Worm (Caenorhabditis elegans) whole organism, L4 larva: Measurements from ENCODE around the gene nspg-10.
A peak's percentile ranks its signal among the peaks of the same experiment; 100 is the strongest.

Experiments
- F26F4.8 ChIP-seq: fragments of 200-800 bp; sonication (Bioruptor generic); conservative IDR thresholded peaks from 2 replicates; pipeline ENCODE4 v1.3.6; 2022; ENCODE audit warnings: missing genetic modification characterization, missing compliant biosample characterization
- F44E2.7 ChIP-seq: fragments of 200-800 bp; sonication (Bioruptor generic); IDR thresholded peaks from 2 replicates; pipeline ENCODE4 v2.1.2; 2022; ENCODE audit warnings: missing genetic modification characterization, missing compliant biosample characterization
- F49E8.2 ChIP-seq: sonication (generic microtip); optimal IDR thresholded peaks from 2 replicates; lab custom pipeline; 2016; ENCODE audit warnings: missing compliant biosample characterization, mild to moderate bottlenecking, missing genetic modification characterization, borderline replicate concordance
- T20F7.1 ChIP-seq: fragments of 200-800 bp; sonication (Bioruptor generic); optimal IDR thresholded peaks from 2 replicates; lab custom pipeline; 2018; ENCODE audit warnings: mild to moderate bottlenecking, missing genetic modification characterization, missing compliant biosample characterization
- T26A8.4 ChIP-seq: fragments of 200-800 bp; sonication (Bioruptor generic); IDR thresholded peaks from 2 replicates; pipeline ENCODE4 v1.3.6; 2022; ENCODE audit warnings: missing genetic modification characterization, missing compliant biosample characterization
- Y75B8A.6 ChIP-seq: fragments of 200-800 bp; sonication (Bioruptor generic); IDR thresholded peaks from 2 replicates; pipeline ENCODE4 v1.3.6; 2022; ENCODE audit warnings: missing genetic modification reagents, missing genetic modification characterization, missing compliant biosample characterization
- ama-1 ChIP-seq: fragments of 150-350 bp; optimal IDR thresholded peaks from 2 replicates; lab custom pipeline; 2014; ENCODE audit warnings: inconsistent platforms, mixed read lengths
- ceh-44 ChIP-seq: fragments of 200-800 bp; sonication (Bioruptor generic); IDR thresholded peaks from 2 replicates; pipeline ENCODE4 v1.3.6; 2022; ENCODE audit warnings: missing genetic modification reagents, missing genetic modification characterization, missing compliant biosample characterization
- ceh-82 ChIP-seq: sonication (generic microtip); optimal IDR thresholded peaks from 2 replicates; lab custom pipeline; 2017; ENCODE audit warnings: missing biosample characterization, missing genetic modification characterization
- cey-2 ChIP-seq: sonication (generic microtip); optimal IDR thresholded peaks from 3 replicates; lab custom pipeline; 2017; ENCODE audit warnings: missing genetic modification characterization, mild to moderate bottlenecking, missing compliant biosample characterization, antibody characterized with exemption, borderline replicate concordance; ENCODE audit not compliant: insufficient read depth
- dmd-8 ChIP-seq: fragments of 200-800 bp; sonication (Bioruptor generic); IDR thresholded peaks from 2 replicates; pipeline ENCODE4 v1.3.6; 2022; ENCODE audit warnings: missing genetic modification characterization, missing compliant biosample characterization
- lim-7 ChIP-seq: fragments of 200-800 bp; sonication (Bioruptor generic); IDR thresholded peaks from 2 replicates; pipeline ENCODE4 v1.3.6; 2022; ENCODE audit warnings: missing genetic modification characterization, missing compliant biosample characterization
- lin-38 ChIP-seq: fragments of 200-800 bp; sonication (Bioruptor generic); IDR thresholded peaks from 2 replicates; pipeline ENCODE4 v1.3.6; 2022; ENCODE audit warnings: missing genetic modification reagents, missing genetic modification characterization, missing compliant biosample characterization
- lir-3 ChIP-seq: sonication (generic microtip); optimal IDR thresholded peaks from 2 replicates; lab custom pipeline; 2016; ENCODE audit warnings: mild to moderate bottlenecking, missing genetic modification characterization, missing compliant biosample characterization
- madf-5 ChIP-seq, 2 experiments: fragments of 200-800 bp; sonication (Bioruptor generic); IDR thresholded peaks; 2 replicates each; pipeline ENCODE4 v1.3.6; 2022; ENCODE audit warnings: missing compliant biosample characterization in 2 of 2, missing genetic modification characterization in 2 of 2
- mdt-29 ChIP-seq: fragments of 200-800 bp; sonication (Bioruptor generic); IDR thresholded peaks from 2 replicates; pipeline ENCODE4 v1.3.6; 2022; ENCODE audit warnings: missing genetic modification reagents, missing genetic modification characterization, missing compliant biosample characterization
- mes-2 ChIP-seq: sonication (generic microtip); optimal IDR thresholded peaks from 2 replicates; lab custom pipeline; 2016; ENCODE audit warnings: missing genotype, mild to moderate bottlenecking, missing genetic modification characterization, missing compliant biosample characterization; ENCODE audit not compliant: poor library complexity, severe bottlenecking
- nhr-102 ChIP-seq: sonication (generic microtip); optimal IDR thresholded peaks from 2 replicates; lab custom pipeline; 2016; ENCODE audit warnings: mild to moderate bottlenecking, missing genetic modification characterization, moderate library complexity, missing compliant biosample characterization
- nhr-111 ChIP-seq: fragments of 200-800 bp; sonication (Bioruptor generic); optimal IDR thresholded peaks from 2 replicates; lab custom pipeline; 2018; ENCODE audit warnings: mild to moderate bottlenecking, missing genetic modification characterization, missing compliant biosample characterization
- pha-4 ChIP-seq, 2 experiments: fragments of 150-350 bp in 1 of 2; fragments of 200-800 bp in 1 of 2; sonication (Bioruptor generic) in 1 of 2; IDR thresholded peaks in 1 of 2; optimal IDR thresholded peaks in 1 of 2; 2 replicates each; pipeline versions ENCODE4 v1.3.6 to Lab custom; 2014 to 2022; ENCODE audit warnings: missing genetic modification characterization in 2 of 2, missing genetic modification reagents in 2 of 2, missing biosample characterization in 1 of 2, missing compliant biosample characterization in 1 of 2
- pqm-1 ChIP-seq: sonication (generic microtip); optimal IDR thresholded peaks from 2 replicates; lab custom pipeline; 2017; ENCODE audit warnings: missing biosample characterization, missing genetic modification characterization
- rbr-2 ChIP-seq: sonication (generic microtip); optimal IDR thresholded peaks from 2 replicates; lab custom pipeline; 2016; ENCODE audit warnings: missing genotype, missing genetic modification characterization, missing compliant biosample characterization
- saeg-2 ChIP-seq: fragments of 200-800 bp; sonication (Bioruptor generic); IDR thresholded peaks from 2 replicates; pipeline ENCODE4 v1.3.6; 2022; ENCODE audit warnings: missing genetic modification reagents, missing genetic modification characterization, missing compliant biosample characterization
- set-16 ChIP-seq: fragments of 200-800 bp; sonication (Bioruptor generic); IDR thresholded peaks from 2 replicates; pipeline ENCODE4 v1.3.6; 2022; ENCODE audit warnings: missing genetic modification reagents, missing genetic modification characterization, missing compliant biosample characterization
- snpc-1.2 ChIP-seq: fragments of 200-800 bp; sonication (Bioruptor generic); IDR thresholded peaks from 2 replicates; pipeline ENCODE4 v1.3.6; 2022; ENCODE audit warnings: missing genetic modification reagents, missing genetic modification characterization, missing compliant biosample characterization
- zip-11 ChIP-seq: fragments of 200-800 bp; sonication (Bioruptor generic); IDR thresholded peaks from 2 replicates; pipeline ENCODE4 v1.3.6; 2022; ENCODE audit warnings: missing genetic modification characterization, missing compliant biosample characterization
- ztf-7 ChIP-seq: fragments of 150-350 bp; optimal IDR thresholded peaks from 2 replicates; lab custom pipeline; 2014; ENCODE audit warnings: missing biosample characterization, missing genetic modification characterization

nspg-10 gene

ce11 chrIV:4652365-4652844 lies 46.8 kb downstream of the nspg-10 start, which contains the start of gene F29B9.5 (continued):
- peak; percentile 80 for TF ChIP-seq F49E8.2
- 0 out of 2 replicates have a peak, but pooled peaks have one; percentile 39 for TF ChIP-seq dmd-8 (GFP tag; lab: Robert Waterston, UW)
- peak; percentile 60 for TF ChIP-seq ama-1 (lab: Kevin White, UChicago)
- TF ChIP-seq pha-4 (GFP tag; IDR thresholded peaks at IDR 0.05; lab: Robert Waterston, UW) = 0 out of 2 replicates have a peak, but pooled peaks have one; percentile 35
- TF ChIP-seq pha-4 (tag; optimal IDR thresholded peaks at IDR 0.05; lab: Kevin White, UChicago) = no peak
- no peak for TF ChIP-seq cey-2
- no peak for TF ChIP-seq lir-3 (tag; lab: Kevin White, UChicago)
- no peak for TF ChIP-seq ztf-7 (tag; lab: Kevin White, UChicago)
- no peak for TF ChIP-seq ceh-44 (GFP tag; lab: Robert Waterston, UW)
- TF ChIP-seq lin-38 (GFP tag; lab: Robert Waterston, UW) = peak; percentile 54
- TF ChIP-seq nhr-111 = peak; percentile 9
- TF ChIP-seq F26F4.8 (GFP tag; lab: Robert Waterston, UW) = no peak
- TF ChIP-seq Y75B8A.6 (GFP tag; lab: Robert Waterston, UW) = 0 out of 2 replicates have a peak, but pooled peaks have one; percentile 50
- TF ChIP-seq pqm-1 (tag; lab: Kevin White, UChicago) = no peak

ce11 chrIV:4652962-4653361 lies 47.4 kb downstream of the nspg-10 start, which contains the start of gene psr-1:
psr-1 (plus strand) TSS chrIV:4653262.
- TF ChIP-seq nhr-102 = no peak

ce11 chrIV:4653708-4654107 lies 48.1 kb downstream of the nspg-10 start:
- TF ChIP-seq snpc-1.2 (peak; percentile 80), ceh-44 (GFP tag; lab: Robert Waterston, UW) (no peak), mes-2 (tag; lab: Kevin White, UChicago) (peak; percentile 41), Y75B8A.6 (GFP tag; lab: Robert Waterston, UW) (no peak), F49E8.2 (peak; percentile 75), lin-38 (GFP tag; lab: Robert Waterston, UW) (peak; percentile 46; the same call in 1 of the 2 replicates)

- TF ChIP-seq set-16 (GFP tag; lab: Robert Waterston, UW) (peak; percentile 98), madf-5 (GFP tag; IDR thresholded peaks at IDR 0.05; lab: Robert Waterston, UW) (0 out of 4 replicates have a peak, but pooled peaks of 1 of the 2 experiments have one; percentile 66), lim-7 (GFP tag; lab: Robert Waterston, UW) (0 out of 2 replicates have a peak, but pooled peaks have one; percentile 38), saeg-2 (GFP tag; lab: Robert Waterston, UW) (no peak), F26F4.8 (GFP tag; lab: Robert Waterston, UW) (0 out of 2 replicates have a peak, but pooled peaks have one; percentile 45), F44E2.7 (0 out of 2 replicates have a peak, but pooled peaks have one; percentile 16)
- TF ChIP-seq, all 104 proteins: peak for 5
Observed at ce11 chrIV:4655979-4656378, 50.4 kb downstream of the nspg-10 start.

- TF ChIP-seq mdt-29 = no peak
- TF ChIP-seq T20F7.1 = no peak
- TF ChIP-seq ceh-82 (tag; lab: Kevin White, UChicago) = no peak
- TF ChIP-seq zip-11 (GFP tag; lab: Robert Waterston, UW) = no peak
- TF ChIP-seq rbr-2 (tag; lab: Kevin White, UChicago) = no peak
- TF ChIP-seq T26A8.4 (GFP tag; lab: Robert Waterston, UW) = peak; percentile 53; the same call in 1 of the 2 replicates
Observed at ce11 chrIV:4656380-4656779, 50.8 kb downstream of the nspg-10 start.
